Worm (Caenorhabditis elegans) whole organism, L4 larva: ENCODE data around the gene spsb-1.

Source experiments
- ceh-28 ChIP-seq: fragments of 150-350 bp; optimal IDR thresholded peaks from 2 replicates; lab custom pipeline; 2014; ENCODE audit warnings: missing biosample characterization, missing genetic modification reagents, missing genetic modification characterization
- nhr-237 ChIP-seq: sonication (generic microtip); optimal IDR thresholded peaks from 2 replicates; lab custom pipeline; 2017; ENCODE audit warnings: missing biosample characterization, missing genetic modification characterization
- nhr-25 ChIP-seq: sonication (generic microtip); optimal IDR thresholded peaks from 2 replicates; lab custom pipeline; 2017; ENCODE audit warnings: missing genetic modification characterization, mild to moderate bottlenecking, missing compliant biosample characterization, antibody characterized with exemption, moderate library complexity, borderline replicate concordance; ENCODE audit not compliant: insufficient read depth
- vab-7 ChIP-seq: fragments of 200-800 bp; sonication (Bioruptor generic); IDR thresholded peaks from 2 replicates; pipeline ENCODE4 v1.3.6; 2022; ENCODE audit warnings: missing genetic modification reagents, missing genetic modification characterization, missing compliant biosample characterization

ce11 chrII:15207562-15207961 lies 11.0 kb downstream of the spsb-1 start:
- no peak for TF ChIP-seq nhr-25 (tag; lab: Kevin White, UChicago)
- no peak for TF ChIP-seq nhr-237 (tag; lab: Kevin White, UChicago)
- no peak for TF ChIP-seq vab-7
- TF ChIP-seq ceh-28: no peak
